Worm (Caenorhabditis elegans): ENCODE measurements around the gene col-177.

Gene col-177

ce11 chrX:10971118-10971517 is 30.5 kb downstream of the col-177 start:
- TF ChIP-seq nhr-11 (tag; optimal IDR thresholded peaks at IDR 0.05) (no peak), nhr-76 (tag; optimal IDR thresholded peaks at IDR 0.05) (no peak), eor-1 (tag; optimal IDR thresholded peaks at IDR 0.05) (no peak), jun-1 (tag; optimal IDR thresholded peaks at IDR 0.05) (no peak), skn-1 (tag; optimal IDR thresholded peaks at IDR 0.05) (no peak), ztf-11 (tag; optimal IDR thresholded peaks at IDR 0.05) (no peak), daf-12 (tag; optimal IDR thresholded peaks at IDR 0.05) (no peak), tbx-2 (tag; optimal IDR thresholded peaks at IDR 0.05) (no peak), fos-1 (tag; optimal IDR thresholded peaks at IDR 0.05) (no peak), elt-2 (tag; optimal IDR thresholded peaks at IDR 0.05) (no peak), mml-1 (tag; optimal IDR thresholded peaks at IDR 0.05) (no peak), nhr-77 (tag; optimal IDR thresholded peaks at IDR 0.05) (no peak), nhr-237 (tag; optimal IDR thresholded peaks at IDR 0.05) (no peak), ceh-28 (tag; optimal IDR thresholded peaks at IDR 0.05) (no peak)

ce11 chrX:10970629-10971028 is 31.0 kb downstream of the col-177 start, which contains the start of gene K09C8.8:
Gene K09C8.8 (plus strand): TSS chrX:10970929.
- no peak for TF ChIP-seq R02D3.7 (tag; optimal IDR thresholded peaks at IDR 0.05)
- no peak for TF ChIP-seq elt-2 (tag; optimal IDR thresholded peaks at IDR 0.05)
- no peak for TF ChIP-seq ceh-82 (tag; optimal IDR thresholded peaks at IDR 0.05)
- TF ChIP-seq lin-15B (tag; optimal IDR thresholded peaks at IDR 0.05), result no peak
- TF ChIP-seq fos-1 (tag; optimal IDR thresholded peaks at IDR 0.05), result no peak
- TF ChIP-seq nhr-25 (tag; optimal IDR thresholded peaks at IDR 0.05), result no peak
- TF ChIP-seq elt-1 (tag; optimal IDR thresholded peaks at IDR 0.05), result no peak
- no peak for TF ChIP-seq nhr-23 (tag; optimal IDR thresholded peaks at IDR 0.05)
- TF ChIP-seq lin-39 (tag; optimal IDR thresholded peaks at IDR 0.05), result no peak
- TF ChIP-seq skn-1 (tag; optimal IDR thresholded peaks at IDR 0.05), result no peak
- TF ChIP-seq ztf-11 (tag; optimal IDR thresholded peaks at IDR 0.05), result no peak
- TF ChIP-seq elt-3 (tag; optimal IDR thresholded peaks at IDR 0.05), result no peak

- TF ChIP-seq fos-1 (tag; optimal IDR thresholded peaks at IDR 0.05) (no peak), elt-3 (tag; optimal IDR thresholded peaks at IDR 0.05) (no peak)
These were observed 34.0 kb downstream of the col-177 start, which contains the start of gene K09C8.9 for ce11 chrX:10967698-10968097. Gene K09C8.9 (minus strand): TSS chrX:10967798.

ce11 chrX:10966251-10966650 is 35.4 kb downstream of the col-177 start, which contains the start of gene lge-1:
Gene lge-1 (plus strand): TSS chrX:10966551.
- TF ChIP-seq nhr-67 (tag; optimal IDR thresholded peaks at IDR 0.05) (no peak), ztf-4 (tag; optimal IDR thresholded peaks at IDR 0.05) (no peak), ztf-11 (tag; optimal IDR thresholded peaks at IDR 0.05) (no peak), unc-62 (GFP tag; optimal IDR thresholded peaks at IDR 0.05) (no peak), egl-5 (tag; optimal IDR thresholded peaks at IDR 0.05) (no peak), lsy-12 (tag; optimal IDR thresholded peaks at IDR 0.05) (no peak), pha-4 (tag; optimal IDR thresholded peaks at IDR 0.05) (no peak), nhr-28 (tag; optimal IDR thresholded peaks at IDR 0.05) (no peak), ama-1 (optimal IDR thresholded peaks at IDR 0.05) (no peak), R02D3.7 (tag; optimal IDR thresholded peaks at IDR 0.05) (no peak), jun-1 (tag; optimal IDR thresholded peaks at IDR 0.05) (no peak), ceh-82 (tag; optimal IDR thresholded peaks at IDR 0.05) (no peak), skn-1 (tag; optimal IDR thresholded peaks at IDR 0.05) (no peak), nfya-1 (tag; optimal IDR thresholded peaks at IDR 0.05; ENCODE audit: insufficient read depth) (no peak), ceh-9 (tag; optimal IDR thresholded peaks at IDR 0.05) (no peak), fos-1 (tag; optimal IDR thresholded peaks at IDR 0.05) (no peak), ceh-16 (tag; optimal IDR thresholded peaks at IDR 0.05) (no peak), lin-39 (tag; optimal IDR thresholded peaks at IDR 0.05) (no peak), nhr-77 (tag; optimal IDR thresholded peaks at IDR 0.05) (no peak)

ce11 chrX:10965508-10965907 is 36.1 kb downstream of the col-177 start:
- TF ChIP-seq snpc-4 (tag; optimal IDR thresholded peaks at IDR 0.05) (no peak), lsy-12 (tag; optimal IDR thresholded peaks at IDR 0.05) (no peak), nhr-67 (tag; optimal IDR thresholded peaks at IDR 0.05) (no peak), nhr-77 (tag; optimal IDR thresholded peaks at IDR 0.05) (no peak), lin-39 (tag; optimal IDR thresholded peaks at IDR 0.05) (no peak), fkh-10 (GFP tag; optimal IDR thresholded peaks at IDR 0.05) (no peak), ceh-9 (tag; optimal IDR thresholded peaks at IDR 0.05) (no peak), elt-3 (tag; optimal IDR thresholded peaks at IDR 0.05) (no peak), jun-1 (tag; optimal IDR thresholded peaks at IDR 0.05) (no peak), skn-1 (tag; optimal IDR thresholded peaks at IDR 0.05) (no peak), unc-39 (tag; optimal IDR thresholded peaks at IDR 0.05) (no peak), elt-2 (tag; optimal IDR thresholded peaks at IDR 0.05) (no peak), egl-5 (tag; optimal IDR thresholded peaks at IDR 0.05) (no peak), aly-2 (tag; optimal IDR thresholded peaks at IDR 0.05) (no peak), nhr-11 (tag; optimal IDR thresholded peaks at IDR 0.05) (no peak), nhr-43 (tag; optimal IDR thresholded peaks at IDR 0.05; ENCODE audit: poor library complexity, severe bottlenecking) (no peak), nhr-25 (tag; optimal IDR thresholded peaks at IDR 0.05) (no peak)

Measured in whole organism, L3 larva.